Worm (Caenorhabditis elegans) whole organism, L4 larva: ENCODE results near the gene K07B1.7.
A peak's percentile ranks its signal among the peaks of the same experiment; 100 is the strongest.

Source experiments
- F10B5.3 ChIP-seq: sonication (generic microtip); optimal IDR thresholded peaks from 2 replicates; lab custom pipeline; 2016; ENCODE audit warnings: mild to moderate bottlenecking, missing genetic modification characterization, missing compliant biosample characterization
- F44E2.7 ChIP-seq: fragments of 200-800 bp; sonication (Bioruptor generic); IDR thresholded peaks from 2 replicates; pipeline ENCODE4 v2.1.2; 2022; ENCODE audit warnings: missing genetic modification characterization, missing compliant biosample characterization
- T20F7.1 ChIP-seq: fragments of 200-800 bp; sonication (Bioruptor generic); optimal IDR thresholded peaks from 2 replicates; lab custom pipeline; 2018; ENCODE audit warnings: mild to moderate bottlenecking, missing genetic modification characterization, missing compliant biosample characterization
- ZK546.5 ChIP-seq, 2 experiments: sonication (generic microtip); optimal IDR thresholded peaks; 2 replicates each; lab custom pipeline; 2017; ENCODE audit warnings: missing biosample characterization in 2 of 2, missing genetic modification characterization in 2 of 2
- aha-1 ChIP-seq: fragments of 150-350 bp; peaks from one replicate; lab custom pipeline; 2014; ENCODE audit warnings: missing biosample characterization, missing genetic modification characterization
- arid-1 ChIP-seq: fragments of 200-800 bp; sonication (Bioruptor generic); conservative IDR thresholded peaks from 2 replicates; pipeline ENCODE4 v1.3.6; 2022; ENCODE audit warnings: missing genetic modification reagents, missing genetic modification characterization, missing compliant biosample characterization
- ceh-28 ChIP-seq: fragments of 150-350 bp; optimal IDR thresholded peaks from 2 replicates; lab custom pipeline; 2014; ENCODE audit warnings: missing biosample characterization, missing genetic modification reagents, missing genetic modification characterization
- ceh-32 ChIP-seq: sonication (generic microtip); optimal IDR thresholded peaks from 2 replicates; lab custom pipeline; 2016; ENCODE audit warnings: mild to moderate bottlenecking, missing genetic modification characterization, missing compliant biosample characterization; ENCODE audit not compliant: poor library complexity
- ceh-44 ChIP-seq: fragments of 200-800 bp; sonication (Bioruptor generic); IDR thresholded peaks from 2 replicates; pipeline ENCODE4 v1.3.6; 2022; ENCODE audit warnings: missing genetic modification reagents, missing genetic modification characterization, missing compliant biosample characterization
- ceh-82 ChIP-seq: sonication (generic microtip); optimal IDR thresholded peaks from 2 replicates; lab custom pipeline; 2017; ENCODE audit warnings: missing biosample characterization, missing genetic modification characterization
- ces-1 ChIP-seq: fragments of 150-350 bp; sonication (generic microtip); optimal IDR thresholded peaks from 4 replicates; lab custom pipeline; 2014; ENCODE audit warnings: missing biosample characterization, missing genetic modification reagents, missing genetic modification characterization
- ctbp-1 ChIP-seq: fragments of 200-800 bp; sonication (Bioruptor generic); IDR thresholded peaks from 2 replicates; pipeline ENCODE4 v1.3.6; 2022; ENCODE audit warnings: missing genetic modification reagents, missing genetic modification characterization, missing compliant biosample characterization
- daf-19 ChIP-seq: fragments of 200-800 bp; sonication (Bioruptor generic); conservative IDR thresholded peaks from 2 replicates; pipeline ENCODE4 v1.3.6; 2022; ENCODE audit warnings: missing genetic modification characterization, missing compliant biosample characterization
- dmd-6 ChIP-seq: fragments of 200-800 bp; sonication (Bioruptor generic); IDR thresholded peaks from 2 replicates; pipeline ENCODE4 v1.3.6; 2022; ENCODE audit warnings: missing genetic modification reagents, missing genetic modification characterization, missing compliant biosample characterization
- dpl-1 ChIP-seq: fragments of 150-350 bp; optimal IDR thresholded peaks from 2 replicates; lab custom pipeline; 2014; ENCODE audit warnings: missing biosample characterization, missing genetic modification reagents, missing genetic modification characterization
- egl-27 ChIP-seq: sonication (generic microtip); optimal IDR thresholded peaks from 3 replicates; lab custom pipeline; 2017; ENCODE audit warnings: missing biosample characterization, missing genetic modification reagents, missing genetic modification characterization
- egl-43 ChIP-seq: fragments of 200-800 bp; sonication (Bioruptor generic); IDR thresholded peaks from 2 replicates; pipeline ENCODE4 v1.3.6; 2022; ENCODE audit warnings: missing genetic modification reagents, missing genetic modification characterization, missing compliant biosample characterization
- fkh-10 ChIP-seq: fragments of 150-350 bp; optimal IDR thresholded peaks from 2 replicates; lab custom pipeline; 2014; ENCODE audit warnings: missing biosample characterization, missing genetic modification reagents, missing genetic modification characterization
- hlh-11 ChIP-seq: fragments of 200-800 bp; sonication (Bioruptor generic); optimal IDR thresholded peaks from 2 replicates; lab custom pipeline; 2018; ENCODE audit warnings: mild to moderate bottlenecking, missing genetic modification characterization, missing compliant biosample characterization
- lin-29 ChIP-seq: fragments of 200-800 bp; sonication (Bioruptor generic); IDR thresholded peaks from 2 replicates; pipeline ENCODE4 v1.3.6; 2022; ENCODE audit warnings: missing genetic modification reagents, missing genetic modification characterization, missing compliant biosample characterization
- lin-39 ChIP-seq: fragments of 150-350 bp; optimal IDR thresholded peaks from 2 replicates; lab custom pipeline; 2014; ENCODE audit warnings: missing biosample characterization, missing genetic modification reagents, missing genetic modification characterization
- lsy-2 ChIP-seq, 2 experiments: fragments of 150-350 bp in 1 of 2; sonication (generic microtip) in 1 of 2; optimal IDR thresholded peaks; 2 replicates each; lab custom pipeline; 2014 to 2017; ENCODE audit warnings: missing biosample characterization in 2 of 2, missing genetic modification characterization in 2 of 2
- mdl-1 ChIP-seq, 2 experiments: fragments of 150-350 bp in 1 of 2; sonication (generic microtip) in 1 of 2; optimal IDR thresholded peaks; 2 replicates each; lab custom pipeline; 2014 to 2017; ENCODE audit warnings: missing biosample characterization in 2 of 2, missing genetic modification characterization in 2 of 2
- mdt-29 ChIP-seq: fragments of 200-800 bp; sonication (Bioruptor generic); IDR thresholded peaks from 2 replicates; pipeline ENCODE4 v1.3.6; 2022; ENCODE audit warnings: missing genetic modification reagents, missing genetic modification characterization, missing compliant biosample characterization
- mep-1 ChIP-seq: fragments of 150-350 bp; sonication (generic microtip); optimal IDR thresholded peaks from 3 replicates; lab custom pipeline; 2014; ENCODE audit warnings: missing biosample characterization, missing genetic modification characterization
- mes-2 ChIP-seq: sonication (generic microtip); optimal IDR thresholded peaks from 2 replicates; lab custom pipeline; 2016; ENCODE audit warnings: missing genotype, mild to moderate bottlenecking, missing genetic modification characterization, missing compliant biosample characterization; ENCODE audit not compliant: poor library complexity, severe bottlenecking
- mxl-3 ChIP-seq: fragments of 200-800 bp; sonication (Bioruptor generic); optimal IDR thresholded peaks from 2 replicates; lab custom pipeline; 2018; ENCODE audit warnings: mild to moderate bottlenecking, missing genetic modification characterization, missing compliant biosample characterization
- nhr-111 ChIP-seq: fragments of 200-800 bp; sonication (Bioruptor generic); optimal IDR thresholded peaks from 2 replicates; lab custom pipeline; 2018; ENCODE audit warnings: mild to moderate bottlenecking, missing genetic modification characterization, missing compliant biosample characterization
- nhr-237 ChIP-seq: sonication (generic microtip); optimal IDR thresholded peaks from 2 replicates; lab custom pipeline; 2017; ENCODE audit warnings: missing biosample characterization, missing genetic modification characterization
- nhr-25 ChIP-seq: sonication (generic microtip); optimal IDR thresholded peaks from 2 replicates; lab custom pipeline; 2017; ENCODE audit warnings: missing genetic modification characterization, mild to moderate bottlenecking, missing compliant biosample characterization, antibody characterized with exemption, moderate library complexity, borderline replicate concordance; ENCODE audit not compliant: insufficient read depth
- nhr-28 ChIP-seq: fragments of 150-350 bp; optimal IDR thresholded peaks from 2 replicates; lab custom pipeline; 2014; ENCODE audit warnings: missing biosample characterization, missing genetic modification characterization
- nhr-41 ChIP-seq: fragments of 200-800 bp; sonication (Bioruptor generic); IDR thresholded peaks from 2 replicates; pipeline ENCODE4 v1.3.6; 2022; ENCODE audit warnings: missing genetic modification reagents, missing genetic modification characterization, missing compliant biosample characterization
- nhr-42 ChIP-seq: fragments of 200-800 bp; sonication (Bioruptor generic); IDR thresholded peaks from 2 replicates; pipeline ENCODE4 v1.3.6; 2022; ENCODE audit warnings: missing genetic modification characterization, missing compliant biosample characterization
- nhr-48 ChIP-seq: sonication (generic microtip); optimal IDR thresholded peaks from 2 replicates; lab custom pipeline; 2016; ENCODE audit warnings: mild to moderate bottlenecking, missing genetic modification characterization, missing compliant biosample characterization
- nhr-77 ChIP-seq: fragments of 150-350 bp; optimal IDR thresholded peaks from 2 replicates; lab custom pipeline; 2014; ENCODE audit warnings: missing biosample characterization, missing genetic modification characterization
- php-3 ChIP-seq: fragments of 200-800 bp; sonication (Bioruptor generic); IDR thresholded peaks from 2 replicates; pipeline ENCODE4 v1.3.6; 2022; ENCODE audit warnings: missing genetic modification reagents, missing genetic modification characterization, missing compliant biosample characterization
- pqm-1 ChIP-seq: sonication (generic microtip); optimal IDR thresholded peaks from 2 replicates; lab custom pipeline; 2017; ENCODE audit warnings: missing biosample characterization, missing genetic modification characterization
- spr-3 ChIP-seq: fragments of 200-800 bp; sonication (Bioruptor generic); optimal IDR thresholded peaks from 2 replicates; lab custom pipeline; 2018; ENCODE audit warnings: mild to moderate bottlenecking, missing genetic modification characterization, missing compliant biosample characterization
- tag-97 ChIP-seq: fragments of 200-800 bp; sonication (Bioruptor generic); IDR thresholded peaks from 2 replicates; pipeline ENCODE4 v1.3.6; 2022; ENCODE audit warnings: missing genetic modification characterization, missing compliant biosample characterization
- unc-130 ChIP-seq: sonication (generic microtip); optimal IDR thresholded peaks from 2 replicates; lab custom pipeline; 2016; ENCODE audit warnings: missing genetic modification reagents, missing genetic modification characterization, missing compliant biosample characterization
- vab-7 ChIP-seq: fragments of 200-800 bp; sonication (Bioruptor generic); IDR thresholded peaks from 2 replicates; pipeline ENCODE4 v1.3.6; 2022; ENCODE audit warnings: missing genetic modification reagents, missing genetic modification characterization, missing compliant biosample characterization
- zag-1 ChIP-seq: fragments of 150-350 bp; optimal IDR thresholded peaks from 2 replicates; lab custom pipeline; 2014; ENCODE audit warnings: missing biosample characterization, missing genetic modification characterization
- zfp-2 ChIP-seq: sonication (generic microtip); optimal IDR thresholded peaks from 2 replicates; lab custom pipeline; 2016; ENCODE audit warnings: mild to moderate bottlenecking, missing genetic modification characterization, missing compliant biosample characterization
- zip-2 ChIP-seq: fragments of 150-350 bp; optimal IDR thresholded peaks from 2 replicates; lab custom pipeline; 2014; ENCODE audit warnings: missing biosample characterization, missing genetic modification characterization
- ztf-11 ChIP-seq: fragments of 150-350 bp; optimal IDR thresholded peaks from 2 replicates; lab custom pipeline; 2014; ENCODE audit warnings: missing biosample characterization, missing genetic modification characterization
- ztf-7 ChIP-seq: fragments of 150-350 bp; optimal IDR thresholded peaks from 2 replicates; lab custom pipeline; 2014; ENCODE audit warnings: missing biosample characterization, missing genetic modification characterization

K07B1.7 gene

ce11 chrV:9349687-9350086 is 2.9 kb upstream of the K07B1.7 start, which contains the start of gene srx-47:
srx-47 (plus strand) TSS chrV:9349987.
- no peak for TF ChIP-seq mes-2
- TF ChIP-seq T20F7.1 (GFP tag; lab: Kevin White, UChicago): no peak
- TF ChIP-seq ceh-82 (tag; lab: Kevin White, UChicago): no peak
- no peak for TF ChIP-seq vab-7 (GFP tag; lab: Robert Waterston, UW)
- no peak for TF ChIP-seq dmd-6 (GFP tag; lab: Robert Waterston, UW)
- no peak for TF ChIP-seq mdl-1 (tag; optimal IDR thresholded peaks at IDR 0.05; lab: Kevin White, UChicago)
- TF ChIP-seq ces-1 (GFP tag; lab: Kevin White, UChicago): no peak
- no peak for TF ChIP-seq nhr-111 (GFP tag; lab: Kevin White, UChicago)
- TF ChIP-seq fkh-10 (GFP tag; lab: Kevin White, UChicago): no peak
- TF ChIP-seq nhr-77 (tag; lab: Kevin White, UChicago): no peak
- TF ChIP-seq nhr-28 (tag; lab: Kevin White, UChicago): no peak
- no peak for TF ChIP-seq nhr-237 (tag; lab: Kevin White, UChicago)
- TF ChIP-seq nhr-48: no peak
- no peak for TF ChIP-seq aha-1 (tag; lab: Kevin White, UChicago)
- TF ChIP-seq, all 104 proteins: peak for 0

DNA sequence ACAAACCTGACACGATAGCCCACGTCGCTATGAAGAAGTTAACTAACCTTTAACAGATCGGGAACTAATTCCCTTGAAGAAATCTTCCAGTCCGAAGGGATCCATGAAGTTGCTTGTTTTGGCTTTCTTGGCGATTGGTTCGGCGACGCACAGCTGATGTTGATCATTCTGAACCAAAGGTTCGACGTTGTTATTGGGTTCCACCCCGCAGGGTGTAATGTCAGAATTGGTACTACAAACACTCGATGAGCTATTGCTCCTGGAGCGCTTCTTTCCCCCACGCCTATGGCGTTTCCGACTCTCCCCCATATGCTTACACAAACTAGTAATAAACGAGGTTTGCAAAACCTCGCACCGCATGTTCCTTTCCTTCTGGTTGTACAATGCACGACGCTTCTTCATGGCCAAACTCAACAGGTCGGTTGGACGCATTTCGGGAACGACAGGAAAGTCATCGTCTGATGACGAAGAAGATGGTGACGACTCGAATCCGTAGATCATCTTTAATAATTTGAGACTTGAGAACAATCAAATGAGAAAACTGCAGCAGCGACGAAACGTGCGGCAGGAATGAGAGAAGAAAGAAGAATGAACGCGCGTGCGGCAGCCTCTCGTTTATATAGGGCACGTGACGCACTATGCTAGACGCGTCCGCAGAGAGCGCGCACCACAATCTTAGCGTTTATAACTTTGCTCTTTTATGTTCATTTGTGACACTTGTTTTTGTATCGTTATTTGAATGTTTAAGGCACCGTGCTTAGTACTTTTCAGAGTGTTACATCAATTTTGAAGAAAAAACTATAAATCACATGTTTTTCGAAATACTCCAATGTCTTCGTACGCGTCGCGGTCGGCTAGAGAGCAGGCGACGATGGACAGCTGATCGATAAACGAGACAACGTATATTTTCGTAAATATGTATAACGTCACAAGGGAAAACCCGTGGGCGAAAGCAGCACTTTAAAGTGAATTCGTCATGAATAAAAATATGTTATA is 2.8 kb downstream of the K07B1.7 start, which contains the start of gene tos-1:
TSS of gene tos-1 (minus strand) at position 575 of the 996 bp plus-strand sequence.
- peak; percentile 100 for TF ChIP-seq hlh-11 (tag; lab: Kevin White, UChicago)
- TF ChIP-seq pqm-1 (tag; lab: Kevin White, UChicago): peak; percentile 19
- TF ChIP-seq nhr-42 (GFP tag; lab: Robert Waterston, UW): peak; percentile 96
- TF ChIP-seq lin-29: peak; percentile 91
- peak; percentile 94 for TF ChIP-seq php-3
- TF ChIP-seq arid-1 (GFP tag; lab: Robert Waterston, UW): peak; percentile 61
- TF ChIP-seq mdl-1 (tag; optimal IDR thresholded peaks at IDR 0.05; lab: Kevin White, UChicago): peak; percentile 99
- peak; percentile 28 for TF ChIP-seq zip-2 (tag; lab: Kevin White, UChicago)
- peak; percentile 98 for TF ChIP-seq mep-1 (tag; lab: Kevin White, UChicago)
- peak; percentile 96 for TF ChIP-seq nhr-25 (tag; lab: Kevin White, UChicago)
- TF ChIP-seq ctbp-1 (GFP tag; lab: Robert Waterston, UW): peak; percentile 97
- peak; percentile 91 to 93 for TF ChIP-seq lsy-2 (tag; optimal IDR thresholded peaks at IDR 0.05; lab: Kevin White, UChicago)
- TF ChIP-seq egl-27 (tag; lab: Kevin White, UChicago): no peak
- TF ChIP-seq lin-39: peak; percentile 46
- peak; percentile 84 for TF ChIP-seq ceh-28 (tag; lab: Kevin White, UChicago)
- TF ChIP-seq tag-97 (GFP tag; lab: Robert Waterston, UW): no peak
- peak in 1 of 2 experiments; percentile 56 for TF ChIP-seq ZK546.5 (tag; optimal IDR thresholded peaks at IDR 0.05; lab: Kevin White, UChicago)
- no peak for TF ChIP-seq egl-43
- no peak for TF ChIP-seq ceh-32 (tag; lab: Kevin White, UChicago)
- TF ChIP-seq mes-2: peak; percentile 78
- TF ChIP-seq nhr-111 (GFP tag; lab: Kevin White, UChicago): no peak
- peak; percentile 97 for TF ChIP-seq nhr-48
- TF ChIP-seq spr-3: peak; percentile 85
- TF ChIP-seq F10B5.3: peak; percentile 53
- TF ChIP-seq dpl-1 (GFP tag; lab: Kevin White, UChicago): peak; percentile 84
- TF ChIP-seq zfp-2 (tag; lab: Kevin White, UChicago): peak; percentile 88
- no peak for TF ChIP-seq ceh-44
- peak; percentile 79; the same call in 1 of the 2 replicates for TF ChIP-seq nhr-41 (GFP tag; lab: Robert Waterston, UW)
- peak; percentile 97 for TF ChIP-seq T20F7.1 (GFP tag; lab: Kevin White, UChicago)
- TF ChIP-seq daf-19: peak; percentile 87
- peak; percentile 80 for TF ChIP-seq ztf-7
- peak; percentile 98 for TF ChIP-seq fkh-10 (GFP tag; lab: Kevin White, UChicago)
- no peak for TF ChIP-seq F44E2.7 (GFP tag; lab: Robert Waterston, UW)
- TF ChIP-seq unc-130 (GFP tag; lab: Kevin White, UChicago): peak; percentile 58
- TF ChIP-seq mxl-3: peak; percentile 95
- peak; percentile 82 for TF ChIP-seq zag-1 (tag; lab: Kevin White, UChicago)
- TF ChIP-seq ztf-11 (tag; lab: Kevin White, UChicago): no peak
- peak; percentile 98 for TF ChIP-seq mdt-29 (GFP tag; lab: Robert Waterston, UW)
